Fruit fly (Drosophila melanogaster) ovary, adult (tissue): ENCODE results near the gene CG43645.

Experiments used
- CG17801 ChIP-seq: fragments of 200-800 bp; optimal IDR thresholded peaks from 2 replicates; lab custom pipeline; 2019; ENCODE audit warnings: missing biosample characterization, mild to moderate bottlenecking, missing genetic modification characterization, moderate library complexity; ENCODE audit not compliant: partially characterized antibody

Gene CG43645

DNA sequence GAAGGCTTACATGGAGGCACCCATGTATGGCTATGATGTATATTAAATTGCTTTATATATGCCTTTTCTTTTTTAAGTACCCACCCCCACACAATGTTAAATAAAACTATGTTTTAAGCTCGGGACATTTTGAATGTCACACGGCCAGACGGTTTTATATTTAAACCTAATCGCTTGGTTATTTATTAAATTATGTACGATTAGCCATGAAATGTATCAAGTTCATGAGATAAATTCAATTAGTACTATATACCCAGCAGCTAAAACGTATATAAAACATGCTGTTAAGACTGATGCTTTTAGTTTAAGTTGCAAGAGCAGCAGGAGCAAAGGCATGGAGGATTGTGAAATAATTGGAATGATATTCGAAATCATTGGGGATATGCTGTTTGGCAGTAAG is at the start of gene CG43645, which contains the start of gene CG43221:
Gene CG43645 (plus strand): TSS at position 301 of the 400 bp plus-strand sequence.
Gene CG43221 (plus strand): TSS at position 301 of the 400 bp plus-strand sequence.
- no peak for TF ChIP-seq CG17801 (GFP tag; lab: Kevin White, UChicago)

- no peak for TF ChIP-seq CG17801 (GFP tag; lab: Kevin White, UChicago)
Observed at dm6 chr2L:17436500-17436899, 49.1 kb upstream of the CG43645 start, which contains the start of gene CG33928. CG33928 (minus strand) TSS chr2L:17436600.

DNA sequence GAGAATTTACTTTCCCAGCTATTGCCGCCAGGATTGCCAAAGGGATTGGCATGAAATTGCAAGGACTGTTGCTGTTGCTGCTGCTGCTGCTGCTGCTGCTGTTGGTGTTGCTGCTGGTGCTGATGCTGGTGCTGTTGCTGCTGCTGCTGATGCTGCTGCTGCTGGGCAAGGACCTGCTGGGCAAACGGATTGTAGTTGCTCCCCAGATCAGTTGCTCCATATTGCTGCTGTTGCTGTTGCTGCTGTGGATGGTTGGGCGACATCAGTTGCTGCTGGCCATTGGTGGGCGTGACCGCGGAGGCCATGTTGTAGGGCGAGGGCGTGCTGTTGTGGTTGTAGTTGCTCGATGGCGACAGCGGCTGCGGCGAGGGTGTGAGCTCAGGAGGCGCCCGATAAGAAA is 48.0 kb upstream of the CG43645 start:
- TF ChIP-seq CG17801 (GFP tag; lab: Kevin White, UChicago), result no peak

- TF ChIP-seq CG17801 (GFP tag; lab: Kevin White, UChicago), result no peak
Observed at dm6 chr2L:17447071-17447470, 38.5 kb upstream of the CG43645 start.

DNA sequence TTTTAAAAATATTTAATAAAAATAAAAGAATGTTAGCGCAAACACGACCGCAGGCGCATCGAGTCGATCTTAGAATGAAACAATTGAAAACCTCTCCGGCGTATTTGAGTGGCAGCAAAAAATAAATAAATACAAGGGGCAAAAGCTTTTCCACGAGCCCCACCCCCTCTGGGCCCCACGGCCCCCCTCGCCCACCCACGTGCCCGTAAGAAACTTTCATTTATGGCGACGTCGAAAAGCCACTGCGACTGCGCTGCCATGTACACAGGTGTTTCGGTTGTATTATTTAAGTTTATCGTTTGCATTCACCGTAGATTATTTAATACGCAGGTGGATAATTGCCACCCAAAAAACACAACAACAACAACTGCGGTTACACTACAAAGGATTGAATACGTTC is 37.1 kb upstream of the CG43645 start:
- no peak for TF ChIP-seq CG17801 (GFP tag; lab: Kevin White, UChicago)

DNA sequence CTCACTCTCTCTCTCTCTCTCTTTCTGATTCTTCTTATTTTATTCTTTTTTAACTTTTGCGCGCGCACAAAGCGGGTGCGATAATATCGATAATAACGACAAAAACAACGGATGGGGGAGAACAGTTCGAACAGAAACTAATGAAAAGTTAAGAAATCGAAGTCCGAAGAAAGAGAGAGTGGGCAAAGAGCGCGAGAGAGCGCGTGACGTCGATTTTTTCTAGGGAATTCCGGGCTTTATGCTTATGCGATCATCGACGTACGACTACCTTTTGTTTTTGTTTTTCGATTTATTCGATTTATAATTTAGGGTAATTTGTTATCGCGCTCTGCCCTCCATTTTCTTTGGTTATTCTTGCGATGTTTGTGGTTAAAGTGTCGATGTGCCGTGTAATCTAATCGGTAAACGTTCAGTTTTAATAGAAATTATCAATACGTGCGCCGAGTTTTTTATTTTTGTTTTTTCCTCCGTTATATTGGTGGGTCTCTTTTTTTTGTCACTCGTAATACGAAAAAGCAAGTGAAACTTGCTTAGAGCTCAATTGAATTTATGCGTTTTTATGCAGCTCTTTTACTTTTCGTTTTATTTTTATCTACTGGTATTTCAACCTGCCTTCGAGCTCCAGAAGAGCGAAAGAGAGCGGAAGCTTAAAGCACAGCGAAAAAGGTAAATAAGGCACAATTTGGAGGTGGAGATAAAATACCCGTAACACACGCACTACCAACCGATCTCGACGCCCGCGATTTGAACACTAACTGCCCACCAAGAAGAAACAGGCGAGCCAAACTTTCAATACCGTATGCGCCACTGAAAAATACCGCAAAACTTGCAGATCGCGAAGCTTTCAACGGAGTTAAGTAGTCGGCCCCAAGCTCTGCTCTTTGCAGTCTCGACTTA is 35.7 kb upstream of the CG43645 start, which contains the start of gene dl:
Gene dl (minus strand): TSS at position 757 of the 897 bp plus-strand sequence.
- TF ChIP-seq CG17801 (GFP tag; lab: Kevin White, UChicago), result no peak

- TF ChIP-seq CG17801 (GFP tag; lab: Kevin White, UChicago), result peak; percentile 19
Observed at dm6 chr2L:17450505-17451415, 34.8 kb upstream of the CG43645 start.

- TF ChIP-seq CG17801 (GFP tag; lab: Kevin White, UChicago), result no peak
Observed at dm6 chr2L:17452084-17452483, 33.5 kb upstream of the CG43645 start.

DNA sequence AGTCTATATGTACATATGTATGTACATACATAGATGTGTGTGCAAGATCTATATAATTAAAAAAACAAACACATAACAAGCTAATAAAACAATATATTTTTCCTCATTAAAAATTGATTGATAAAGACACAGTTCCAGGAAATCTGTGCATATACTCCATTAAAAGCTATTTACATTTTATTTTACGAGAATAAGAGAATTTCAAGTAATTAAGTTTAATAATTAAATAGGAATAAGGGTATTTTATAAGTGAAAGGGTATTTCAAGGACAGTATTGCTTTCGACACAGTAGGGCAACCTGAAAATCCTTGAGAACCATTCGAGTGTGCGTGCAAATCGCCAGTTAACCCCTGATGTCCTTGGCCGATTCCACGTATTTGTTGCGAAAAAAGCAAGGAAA is 32.9 kb upstream of the CG43645 start, which contains the start of gene CG5050:
Gene CG5050 (plus strand): TSS at position 301 of the 400 bp plus-strand sequence.
- TF ChIP-seq CG17801 (GFP tag; lab: Kevin White, UChicago), result no peak

dm6 chr2L:17455823-17456222 is 29.7 kb upstream of the CG43645 start, which contains the start of gene SPH93:
SPH93 (minus strand) TSS chr2L:17455923.
- TF ChIP-seq CG17801 (GFP tag; lab: Kevin White, UChicago), result no peak

DNA sequence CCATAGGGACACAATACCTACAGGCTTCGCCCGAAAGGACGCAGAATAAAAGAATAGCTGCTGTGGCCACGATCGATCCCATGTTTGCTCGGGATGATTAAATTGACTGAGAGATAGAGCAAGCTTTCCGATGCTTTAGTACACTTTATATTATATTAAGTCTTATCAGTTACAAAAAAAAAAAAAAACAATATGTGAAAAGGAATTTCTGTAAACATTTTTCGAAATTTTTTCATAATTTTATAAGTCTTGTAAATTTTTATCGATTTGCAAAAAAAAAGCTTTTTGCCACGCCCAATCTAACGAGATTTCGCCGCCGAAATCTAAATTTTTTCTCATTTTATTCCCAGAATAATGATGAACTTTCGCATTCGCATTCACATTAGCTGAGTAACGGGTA is 27.6 kb upstream of the CG43645 start, which contains the start of gene CG18563:
Gene CG18563 (minus strand): TSS at position 101 of the 400 bp plus-strand sequence.
- TF ChIP-seq CG17801 (GFP tag; lab: Kevin White, UChicago), result no peak

dm6 chr2L:17465915-17466677 is 19.5 kb upstream of the CG43645 start:
- no peak for TF ChIP-seq CG17801 (GFP tag; lab: Kevin White, UChicago)

DNA sequence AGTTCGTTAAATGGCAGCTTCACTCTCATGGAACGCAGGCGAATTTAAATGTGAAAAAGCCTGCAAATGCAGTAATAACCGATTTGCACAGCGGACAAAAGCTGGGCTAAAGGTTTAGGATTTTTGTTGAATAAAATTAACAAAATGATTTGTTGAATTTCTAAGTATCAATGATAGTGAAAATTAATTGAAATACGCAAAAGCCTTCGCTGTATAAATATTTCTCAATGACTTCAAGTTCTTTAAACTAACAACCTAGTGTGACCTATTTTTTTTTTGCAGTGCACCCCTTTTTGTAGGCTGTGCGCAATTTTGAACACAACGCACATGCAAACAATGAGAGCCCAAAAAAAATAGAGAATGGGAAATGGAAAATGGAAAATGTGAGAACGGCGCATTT is 18.6 kb upstream of the CG43645 start:
- TF ChIP-seq CG17801 (GFP tag; lab: Kevin White, UChicago), result no peak

- TF ChIP-seq CG17801 (GFP tag; lab: Kevin White, UChicago), result no peak
Observed at dm6 chr2L:17470630-17471029, 14.9 kb upstream of the CG43645 start.
